Worm (Caenorhabditis elegans) whole organism, early embryonic: ENCODE measurements around the gene rabx-5.
A peak's percentile ranks its signal among the peaks of the same experiment; 100 is the strongest.

ENCODE experiments used
- B0310.2 ChIP-seq: sonication (generic microtip); optimal IDR thresholded peaks from 2 replicates; lab custom pipeline; 2016; ENCODE audit warnings: mild to moderate bottlenecking, missing genetic modification characterization, missing compliant biosample characterization
- F13C5.2 ChIP-seq: sonication (generic microtip); optimal IDR thresholded peaks from 2 replicates; lab custom pipeline; 2017; ENCODE audit warnings: mild to moderate bottlenecking, missing genetic modification characterization, inconsistent platforms, missing compliant biosample characterization
- aly-1 ChIP-seq: sonication (generic microtip); optimal IDR thresholded peaks from 2 replicates; lab custom pipeline; 2016; ENCODE audit warnings: missing genetic modification characterization, missing compliant biosample characterization
- ama-1 ChIP-seq: fragments of 150-350 bp; optimal IDR thresholded peaks from 2 replicates; lab custom pipeline; 2014
- ceh-13 ChIP-seq: fragments of 200-800 bp; sonication (Bioruptor generic); optimal IDR thresholded peaks from 2 replicates; lab custom pipeline; 2018; ENCODE audit warnings: mild to moderate bottlenecking, missing genetic modification characterization, missing compliant biosample characterization
- ceh-36 ChIP-seq: sonication (generic microtip); optimal IDR thresholded peaks from 2 replicates; lab custom pipeline; 2016; ENCODE audit warnings: missing genetic modification characterization, inconsistent platforms, missing compliant biosample characterization
- ets-7 ChIP-seq: sonication (generic microtip); optimal IDR thresholded peaks from 2 replicates; lab custom pipeline; 2016; ENCODE audit warnings: missing genotype, missing genetic modification characterization, missing compliant biosample characterization
- flt-1 ChIP-seq: fragments of 200-800 bp; sonication (Bioruptor generic); IDR thresholded peaks from 2 replicates; pipeline ENCODE4 v1.3.6; 2022; ENCODE audit warnings: missing genetic modification characterization, missing compliant biosample characterization
- hmbx-1 ChIP-seq: sonication (generic microtip); optimal IDR thresholded peaks from 2 replicates; lab custom pipeline; 2016; ENCODE audit warnings: mild to moderate bottlenecking, missing genetic modification characterization, missing compliant biosample characterization
- hmg-4 ChIP-seq: fragments of 200-800 bp; sonication (Bioruptor generic); optimal IDR thresholded peaks from 2 replicates; lab custom pipeline; 2018; ENCODE audit warnings: mild to moderate bottlenecking, missing genetic modification characterization, missing compliant biosample characterization
- hnd-1 ChIP-seq: sonication (generic microtip); optimal IDR thresholded peaks from 2 replicates; lab custom pipeline; 2016; ENCODE audit warnings: missing genetic modification characterization, missing compliant biosample characterization
- pes-1 ChIP-seq: fragments of 200-800 bp; sonication (Bioruptor generic); IDR thresholded peaks from 2 replicates; pipeline ENCODE4 v1.3.6; 2022; ENCODE audit warnings: missing genetic modification reagents, missing genetic modification characterization, missing compliant biosample characterization
- scrt-1 ChIP-seq: fragments of 200-800 bp; sonication (Bioruptor generic); IDR thresholded peaks from 2 replicates; pipeline ENCODE4 v1.3.6; 2022; ENCODE audit warnings: missing genetic modification characterization, missing compliant biosample characterization
- sea-1 ChIP-seq: fragments of 200-800 bp; sonication (Bioruptor generic); conservative IDR thresholded peaks from 2 replicates; pipeline ENCODE4 v1.3.6; 2022; ENCODE audit warnings: missing genetic modification characterization, missing compliant biosample characterization
- tbx-11 ChIP-seq: fragments of 200-800 bp; sonication (Bioruptor generic); IDR thresholded peaks from 2 replicates; pipeline ENCODE4 v1.3.6; 2022; ENCODE audit warnings: missing genetic modification characterization, missing compliant biosample characterization
- tbx-37 ChIP-seq: fragments of 200-800 bp; sonication (Bioruptor generic); conservative IDR thresholded peaks from 2 replicates; pipeline ENCODE4 v1.3.6; 2022; ENCODE audit warnings: missing genetic modification reagents, missing genetic modification characterization, missing compliant biosample characterization
- tra-4 ChIP-seq: sonication (generic microtip); optimal IDR thresholded peaks from 2 replicates; lab custom pipeline; 2017; ENCODE audit warnings: missing genetic modification characterization, missing compliant biosample characterization

The rabx-5 gene

ce11 chrIII:10631870-10632509, 26.8 kb downstream of the rabx-5 start:
- TF ChIP-seq hnd-1 (tag; lab: Kevin White, UChicago) (no peak), scrt-1 (GFP tag; lab: Robert Waterston, UW) (no peak), ama-1 (lab: Kevin White, UChicago) (no peak), aly-1 (tag; lab: Kevin White, UChicago) (no peak), flt-1 (GFP tag; lab: Robert Waterston, UW) (no peak), B0310.2 (no peak), sea-1 (GFP tag; lab: Robert Waterston, UW) (no peak), F13C5.2 (tag; lab: Kevin White, UChicago) (no peak), ets-7 (tag; lab: Kevin White, UChicago) (no peak), tbx-11 (GFP tag; lab: Robert Waterston, UW) (no peak), ceh-36 (tag; lab: Kevin White, UChicago) (no peak), tra-4 (no peak), hmg-4 (GFP tag; lab: Kevin White, UChicago) (no peak), tbx-37 (no peak), pes-1 (no peak), hmbx-1 (tag; lab: Kevin White, UChicago) (no peak), ceh-13 (GFP tag; lab: Kevin White, UChicago) (no peak)

DNA sequence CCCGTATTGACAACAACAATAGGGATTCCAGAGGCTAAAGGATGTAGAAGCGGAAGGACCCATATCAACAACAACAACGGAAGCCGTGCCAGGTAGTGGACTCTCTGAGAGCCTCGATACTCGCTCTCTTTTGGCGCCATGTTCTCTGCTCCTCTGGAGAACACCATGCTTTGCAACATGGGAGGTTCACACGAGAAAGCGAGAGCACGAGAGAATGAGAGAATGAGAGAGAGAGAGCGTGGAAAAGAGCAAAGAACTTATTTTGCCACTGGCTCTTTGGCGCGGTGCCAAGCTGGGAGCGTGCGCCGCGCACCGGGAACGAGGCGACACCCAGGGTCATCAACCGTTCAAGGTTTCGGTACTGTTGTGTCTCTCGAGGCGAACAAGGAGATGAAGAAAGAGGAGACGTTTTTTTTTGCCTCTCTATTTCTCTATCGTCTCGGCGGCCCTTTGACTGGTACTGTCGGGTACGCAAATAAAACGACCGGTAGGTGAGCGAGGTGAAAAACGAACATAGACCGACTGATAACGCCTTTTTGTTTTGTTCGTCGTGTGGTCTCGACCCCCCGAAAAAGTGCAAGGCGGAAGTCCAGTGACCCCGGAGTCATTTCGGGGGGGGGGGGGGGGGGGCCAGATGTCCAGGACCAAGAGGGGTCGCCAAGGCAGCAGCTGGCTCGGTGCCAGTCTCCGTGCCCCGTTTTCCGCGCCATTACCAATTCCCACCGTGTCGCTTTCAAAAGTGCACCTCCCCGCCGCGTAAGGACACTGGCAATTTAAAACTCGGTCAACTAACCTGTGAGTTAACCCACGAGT, 27.6 kb downstream of the rabx-5 start, which contains the start of gene Y39A1A.10:
Gene Y39A1A.10, plus strand, starts transcription at position 139 of the 813 bp plus-strand sequence.
- TF ChIP-seq pes-1 (no peak), aly-1 (tag; lab: Kevin White, UChicago) (no peak), flt-1 (GFP tag; lab: Robert Waterston, UW) (no peak)

DNA sequence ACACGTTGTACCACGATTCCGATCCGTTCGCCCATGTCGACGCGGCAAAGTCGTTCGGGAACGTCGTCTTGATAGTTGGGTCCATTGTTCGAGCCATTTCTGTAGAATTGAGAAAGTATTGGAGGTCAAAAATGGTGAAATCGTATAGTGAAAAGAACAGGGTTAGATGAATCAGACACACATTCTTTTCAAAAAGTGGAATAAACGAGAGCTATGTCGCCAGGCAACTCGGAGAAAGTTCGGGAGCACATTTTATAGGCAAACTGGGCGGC, 28.2 kb downstream of the rabx-5 start, which contains the start of gene Y39A1A.9:
Gene Y39A1A.9, minus strand, starts transcription at position 99 of the 272 bp plus-strand sequence.
- TF ChIP-seq hmbx-1 (tag; lab: Kevin White, UChicago) (no peak), tbx-11 (GFP tag; lab: Robert Waterston, UW) (no peak), ceh-36 (tag; lab: Kevin White, UChicago) (no peak), ets-7 (tag; lab: Kevin White, UChicago) (no peak), scrt-1 (GFP tag; lab: Robert Waterston, UW) (no peak), aly-1 (tag; lab: Kevin White, UChicago) (no peak), ama-1 (lab: Kevin White, UChicago) (no peak)

DNA sequence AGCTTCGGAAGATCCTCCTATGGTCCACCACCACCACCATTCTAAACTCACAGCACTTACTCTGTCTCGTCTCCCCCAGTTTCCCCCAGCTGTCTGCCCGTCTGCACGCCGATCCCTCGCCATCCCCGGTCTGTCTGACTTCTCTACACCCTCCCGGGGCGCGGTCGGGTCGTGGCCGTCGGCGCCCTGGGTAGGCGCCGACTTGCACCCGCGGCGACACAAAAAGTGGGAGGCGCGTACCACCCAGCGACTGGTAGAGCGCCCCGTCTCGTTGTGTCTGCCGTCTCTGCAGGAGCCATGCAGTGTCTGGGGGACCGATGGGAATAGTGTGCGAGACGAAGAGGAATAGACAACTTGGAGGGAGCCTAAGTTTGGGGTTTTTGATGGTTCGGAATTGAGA, 28.9 kb downstream of the rabx-5 start:
- TF ChIP-seq hmg-4 (GFP tag; lab: Kevin White, UChicago) (no peak), pes-1 (no peak; the same call in 1 of the 2 replicates), tbx-37 (no peak), ets-7 (tag; lab: Kevin White, UChicago) (no peak), hnd-1 (tag; lab: Kevin White, UChicago) (no peak), ama-1 (lab: Kevin White, UChicago) (no peak), tra-4 (no peak), scrt-1 (GFP tag; lab: Robert Waterston, UW) (no peak), aly-1 (tag; lab: Kevin White, UChicago) (peak; percentile 47), F13C5.2 (tag; lab: Kevin White, UChicago) (no peak), sea-1 (GFP tag; lab: Robert Waterston, UW) (no peak), flt-1 (GFP tag; lab: Robert Waterston, UW) (0 out of 2 replicates have a peak, but pooled peaks have one; percentile 8), tbx-11 (GFP tag; lab: Robert Waterston, UW) (no peak), B0310.2 (no peak), ceh-13 (GFP tag; lab: Kevin White, UChicago) (no peak), hmbx-1 (tag; lab: Kevin White, UChicago) (no peak), ceh-36 (tag; lab: Kevin White, UChicago) (no peak)

- TF ChIP-seq aly-1 (tag; lab: Kevin White, UChicago) (no peak), ceh-13 (GFP tag; lab: Kevin White, UChicago) (no peak), ets-7 (tag; lab: Kevin White, UChicago) (no peak), hnd-1 (tag; lab: Kevin White, UChicago) (no peak), ceh-36 (tag; lab: Kevin White, UChicago) (no peak), sea-1 (GFP tag; lab: Robert Waterston, UW) (no peak), hmbx-1 (tag; lab: Kevin White, UChicago) (no peak), tbx-37 (no peak), F13C5.2 (tag; lab: Kevin White, UChicago) (no peak), tra-4 (no peak)
These were observed 29.4 kb downstream of the rabx-5 start for ce11 chrIII:10634576-10634975.

- TF ChIP-seq tbx-11 (GFP tag; lab: Robert Waterston, UW) = no peak
- no peak for TF ChIP-seq tbx-37
- no peak for TF ChIP-seq ets-7 (tag; lab: Kevin White, UChicago)
- TF ChIP-seq sea-1 (GFP tag; lab: Robert Waterston, UW) = no peak
- TF ChIP-seq hnd-1 (tag; lab: Kevin White, UChicago) = no peak
- TF ChIP-seq pes-1 = no peak
- TF ChIP-seq ceh-36 (tag; lab: Kevin White, UChicago) = no peak
- no peak for TF ChIP-seq ama-1 (lab: Kevin White, UChicago)
- TF ChIP-seq ceh-13 (GFP tag; lab: Kevin White, UChicago) = no peak
- TF ChIP-seq tra-4 = no peak
- TF ChIP-seq B0310.2 = no peak
- no peak for TF ChIP-seq aly-1 (tag; lab: Kevin White, UChicago)
- TF ChIP-seq hmg-4 (GFP tag; lab: Kevin White, UChicago) = no peak
- no peak for TF ChIP-seq hmbx-1 (tag; lab: Kevin White, UChicago)
- no peak for TF ChIP-seq scrt-1 (GFP tag; lab: Robert Waterston, UW)
- no peak for TF ChIP-seq F13C5.2 (tag; lab: Kevin White, UChicago)
- no peak for TF ChIP-seq flt-1 (GFP tag; lab: Robert Waterston, UW)
These were observed 31.4 kb downstream of the rabx-5 start for ce11 chrIII:10636493-10637031.
